Fruit fly (Drosophila melanogaster) whole organism, embryonic: ENCODE data around the gene Rbm13.

Source experiments
- Atf6 ChIP-seq: fragments of 200-800 bp; sonication (Bioruptor generic); IDR thresholded peaks from 2 replicates; pipeline ENCODE4 v1.3.6; 2022; ENCODE audit warnings: missing biosample characterization, missing genetic modification characterization
- BEAF-32 ChIP-seq: fragments of 200-800 bp; sonication (Bioruptor generic); optimal IDR thresholded peaks from 3 replicates; lab custom pipeline; 2017; ENCODE audit warnings: missing biosample characterization, missing genetic modification characterization, mild to moderate bottlenecking, moderate library complexity, missing genetic modification reagents
- Bgb ChIP-seq: fragments of 200-800 bp; sonication (Bioruptor generic); IDR thresholded peaks from 2 replicates; pipeline ENCODE4 v1.3.6; 2022; ENCODE audit warnings: missing biosample characterization, missing genetic modification characterization; ENCODE audit not compliant: partially characterized antibody
- Bteb2 ChIP-seq: fragments of 200-800 bp; sonication (Bioruptor generic); optimal IDR thresholded peaks from 2 replicates; lab custom pipeline; 2016; ENCODE audit warnings: missing biosample characterization, missing genetic modification characterization
- CG10654 ChIP-seq: fragments of 200-800 bp; sonication (Bioruptor generic); optimal IDR thresholded peaks from 2 replicates; lab custom pipeline; 2016; ENCODE audit warnings: missing biosample characterization, missing genetic modification characterization
- CG11504 ChIP-seq: fragments of 200-800 bp; sonication (Bioruptor generic); optimal IDR thresholded peaks from 3 replicates; lab custom pipeline; 2019; ENCODE audit warnings: missing biosample characterization, mild to moderate bottlenecking, missing genetic modification characterization, moderate library complexity
- CG11695 ChIP-seq: fragments of 200-800 bp; sonication (Bioruptor generic); IDR thresholded peaks from 3 replicates; pipeline ENCODE4 v1.3.6; 2022; ENCODE audit warnings: missing biosample characterization, missing genetic modification characterization
- CG11696 ChIP-seq: fragments of 200-800 bp; sonication (Bioruptor generic); IDR thresholded peaks from 2 replicates; pipeline ENCODE4 v1.3.6; 2022; ENCODE audit warnings: missing biosample characterization, missing genetic modification characterization
- CG13775 ChIP-seq: fragments of 200-800 bp; sonication (Bioruptor generic); optimal IDR thresholded peaks from 3 replicates; lab custom pipeline; 2017; ENCODE audit warnings: missing biosample characterization, mild to moderate bottlenecking, missing genetic modification characterization
- CG14965 ChIP-seq: fragments of 200-800 bp; sonication (Bioruptor generic); optimal IDR thresholded peaks from 2 replicates; lab custom pipeline; 2016; ENCODE audit warnings: missing biosample characterization, missing genetic modification characterization, borderline replicate concordance
- CG17328 ChIP-seq: fragments of 200-800 bp; sonication (Bioruptor generic); IDR thresholded peaks from 2 replicates; pipeline ENCODE4 v1.3.6; 2022; ENCODE audit warnings: missing biosample characterization, missing genetic modification characterization
- CG17829 ChIP-seq: fragments of 200-800 bp; optimal IDR thresholded peaks from 2 replicates; lab custom pipeline; 2019; ENCODE audit warnings: missing biosample characterization, mild to moderate bottlenecking, missing genetic modification characterization, moderate library complexity
- CG31441 ChIP-seq: fragments of 200-800 bp; sonication (Bioruptor generic); IDR thresholded peaks from 2 replicates; pipeline ENCODE4 v1.3.6; 2022; ENCODE audit warnings: missing biosample characterization, missing genetic modification characterization
- CG5953 ChIP-seq: fragments of 200-800 bp; sonication (Bioruptor generic); IDR thresholded peaks from 2 replicates; pipeline ENCODE4 v1.3.6; 2022; ENCODE audit warnings: missing biosample characterization, missing genetic modification characterization
- CG6175 ChIP-seq: fragments of 200-800 bp; sonication (Bioruptor generic); IDR thresholded peaks from 3 replicates; pipeline ENCODE4 v1.3.6; 2022; ENCODE audit warnings: missing biosample characterization, missing genetic modification characterization
- CG7556 ChIP-seq: fragments of 200-800 bp; sonication (Bioruptor generic); optimal IDR thresholded peaks from 2 replicates; lab custom pipeline; 2017; ENCODE audit warnings: missing biosample characterization, mild to moderate bottlenecking, missing genetic modification characterization
- CG8944 ChIP-seq: fragments of 200-800 bp; sonication (Bioruptor generic); optimal IDR thresholded peaks from 3 replicates; lab custom pipeline; 2016; ENCODE audit warnings: missing biosample characterization, missing genetic modification characterization
- CG9609 ChIP-seq: fragments of 200-800 bp; sonication (Bioruptor generic); optimal IDR thresholded peaks from 3 replicates; lab custom pipeline; 2016; ENCODE audit warnings: missing biosample characterization, missing genetic modification characterization
- CG9932 ChIP-seq: fragments of 200-800 bp; sonication (Bioruptor generic); IDR thresholded peaks from 2 replicates; pipeline ENCODE4 v1.3.6; 2022; ENCODE audit warnings: missing biosample characterization, missing genetic modification characterization
- Dfd ChIP-seq, 2 experiments: fragments of >200 bp; optimal IDR thresholded peaks; 2 replicates each; lab custom pipeline; 2017; ENCODE audit warnings: missing biosample characterization in 2 of 2, missing genetic modification characterization in 2 of 2
- Doc2 ChIP-seq: fragments of 200-800 bp; sonication (Bioruptor generic); IDR thresholded peaks from 2 replicates; pipeline ENCODE4 v1.3.6; 2022; ENCODE audit warnings: missing biosample characterization, missing genetic modification characterization
- Drgx ChIP-seq: fragments of 200-800 bp; sonication (Bioruptor generic); IDR thresholded peaks from 2 replicates; pipeline ENCODE4 v1.3.6; 2022; ENCODE audit warnings: missing biosample characterization, missing genetic modification characterization
- Fer1 ChIP-seq: fragments of 200-800 bp; sonication (Bioruptor generic); optimal IDR thresholded peaks from 2 replicates; lab custom pipeline; 2017; ENCODE audit warnings: missing biosample characterization, mild to moderate bottlenecking, missing genetic modification characterization
- Fer2 ChIP-seq: fragments of 200-800 bp; sonication (Bioruptor generic); optimal IDR thresholded peaks from 2 replicates; lab custom pipeline; 2018; ENCODE audit warnings: missing biosample characterization, mild to moderate bottlenecking, missing genetic modification characterization, moderate library complexity
- HLH54F ChIP-seq: fragments of 200-800 bp; sonication (Bioruptor generic); optimal IDR thresholded peaks from 3 replicates; lab custom pipeline; 2016; ENCODE audit warnings: missing biosample characterization, missing genetic modification characterization
- Hey ChIP-seq: fragments of 200-800 bp; sonication (Bioruptor generic); optimal IDR thresholded peaks from 3 replicates; lab custom pipeline; 2018; ENCODE audit warnings: missing biosample characterization, mild to moderate bottlenecking, missing genetic modification characterization
- Hr78 ChIP-seq, 2 experiments: fragments of 200-800 bp in 1 of 2; fragments of >200 bp in 1 of 2; sonication (Bioruptor generic) in 1 of 2; optimal IDR thresholded peaks; 2 replicates each; lab custom pipeline; 2017 to 2019; ENCODE audit warnings: missing biosample characterization in 2 of 2, missing genetic modification characterization in 2 of 2, mild to moderate bottlenecking in 1 of 2, moderate library complexity in 1 of 2
- Med ChIP-seq: fragments of 200-800 bp; sonication (Bioruptor generic); peaks from one replicate; lab custom pipeline; 2016; ENCODE audit warnings: missing biosample characterization, missing genetic modification characterization, mild to moderate bottlenecking, inconsistent platforms, moderate library complexity
- Nf-YB ChIP-seq: fragments of 200-800 bp; sonication (Bioruptor generic); optimal IDR thresholded peaks from 3 replicates; lab custom pipeline; 2019; ENCODE audit warnings: missing biosample characterization, mild to moderate bottlenecking, missing genetic modification characterization, moderate library complexity
- Pdp1 ChIP-seq, 2 experiments: fragments of 200-800 bp; sonication (Bioruptor generic); optimal IDR thresholded peaks; 3 replicates each; lab custom pipeline; 2016; ENCODE audit warnings: missing biosample characterization in 2 of 2, missing genetic modification characterization in 2 of 2, mild to moderate bottlenecking in 1 of 2, moderate library complexity in 1 of 2
- Sry-δ ChIP-seq: fragments of 200-800 bp; sonication (Bioruptor generic); optimal IDR thresholded peaks from 2 replicates; lab custom pipeline; 2016; ENCODE audit warnings: missing biosample characterization, missing genetic modification characterization
- Ssrp ChIP-seq: fragments of 200-800 bp; sonication (Bioruptor generic); optimal IDR thresholded peaks from 2 replicates; lab custom pipeline; 2018; ENCODE audit warnings: missing biosample characterization, mild to moderate bottlenecking, missing genetic modification characterization, moderate library complexity
- Taf1 ChIP-seq: fragments of 200-800 bp; sonication (Bioruptor generic); IDR thresholded peaks from 2 replicates; pipeline ENCODE4 v1.3.6; 2022; ENCODE audit warnings: missing biosample characterization, missing genetic modification characterization
- Xbp1 ChIP-seq: fragments of 200-800 bp; sonication (Bioruptor generic); optimal IDR thresholded peaks from 3 replicates; lab custom pipeline; 2016; ENCODE audit warnings: missing biosample characterization, mild to moderate bottlenecking, missing genetic modification characterization
- abd-A ChIP-seq: fragments of 200-800 bp; sonication (Bioruptor generic); optimal IDR thresholded peaks from 3 replicates; lab custom pipeline; 2019; ENCODE audit warnings: missing biosample characterization, mild to moderate bottlenecking, missing genetic modification characterization, moderate library complexity
- ac ChIP-seq: fragments of 200-800 bp; sonication (Bioruptor generic); optimal IDR thresholded peaks from 3 replicates; lab custom pipeline; 2017; ENCODE audit warnings: missing biosample characterization, mild to moderate bottlenecking, missing genetic modification characterization
- chn ChIP-seq: fragments of 200-800 bp; sonication (Bioruptor generic); optimal IDR thresholded peaks from 2 replicates; lab custom pipeline; 2016; ENCODE audit warnings: missing biosample characterization, missing genetic modification characterization
- crc ChIP-seq: fragments of 200-800 bp; sonication (Bioruptor generic); optimal IDR thresholded peaks from 2 replicates; lab custom pipeline; 2016; ENCODE audit warnings: missing biosample characterization, missing genetic modification characterization
- crp ChIP-seq, 2 experiments: fragments of 200-800 bp; sonication (Bioruptor generic); optimal IDR thresholded peaks; 2 replicates in 1 of 2; 3 replicates in 1 of 2; lab custom pipeline; 2017; ENCODE audit warnings: missing biosample characterization in 2 of 2, missing genetic modification characterization in 2 of 2, mild to moderate bottlenecking in 1 of 2, moderate library complexity in 1 of 2
- esg ChIP-seq: fragments of 200-800 bp; sonication (Bioruptor generic); conservative IDR thresholded peaks from 2 replicates; pipeline ENCODE4 v1.3.6; 2022; ENCODE audit warnings: missing biosample characterization, missing genetic modification characterization
- exex ChIP-seq: fragments of 200-800 bp; sonication (Bioruptor generic); optimal IDR thresholded peaks from 4 replicates; lab custom pipeline; 2018; ENCODE audit warnings: missing biosample characterization, mild to moderate bottlenecking, missing genetic modification characterization, moderate library complexity
- ftz-f1 ChIP-seq: fragments of 200-800 bp; sonication (Bioruptor generic); optimal IDR thresholded peaks from 2 replicates; lab custom pipeline; 2016; ENCODE audit warnings: missing biosample characterization, missing genetic modification characterization
- inv ChIP-seq: fragments of 200-800 bp; sonication (Bioruptor generic); IDR thresholded peaks from 2 replicates; pipeline ENCODE4 v1.3.6; 2022; ENCODE audit warnings: missing biosample characterization, missing genetic modification characterization; ENCODE audit not compliant: partially characterized antibody
- knrl ChIP-seq: fragments of 200-800 bp; sonication (Bioruptor generic); IDR thresholded peaks from 3 replicates; pipeline ENCODE4 v1.3.6; 2022; ENCODE audit warnings: missing biosample characterization, missing genetic modification characterization; ENCODE audit not compliant: partially characterized antibody
- repo ChIP-seq: fragments of 200-800 bp; sonication (Bioruptor generic); optimal IDR thresholded peaks from 2 replicates; lab custom pipeline; 2016; ENCODE audit warnings: missing biosample characterization, missing genetic modification characterization
- rib ChIP-seq: fragments of 200-800 bp; sonication (Bioruptor generic); IDR thresholded peaks from 2 replicates; pipeline ENCODE4 v1.3.6; 2022; ENCODE audit warnings: missing biosample characterization, missing genetic modification characterization
- scrt ChIP-seq: fragments of 200-800 bp; sonication (Bioruptor generic); optimal IDR thresholded peaks from 2 replicates; lab custom pipeline; 2018; ENCODE audit warnings: missing biosample characterization, mild to moderate bottlenecking, missing genetic modification characterization, moderate library complexity
- sens-2 ChIP-seq: fragments of 200-800 bp; sonication (Bioruptor generic); IDR thresholded peaks from 2 replicates; pipeline ENCODE4 v1.3.6; 2022; ENCODE audit warnings: missing biosample characterization, missing genetic modification characterization
- shn ChIP-seq: fragments of 200-800 bp; sonication (Bioruptor generic); optimal IDR thresholded peaks from 3 replicates; lab custom pipeline; 2016; ENCODE audit warnings: missing biosample characterization, missing genetic modification characterization
- sug ChIP-seq: fragments of 200-800 bp; optimal IDR thresholded peaks from 2 replicates; lab custom pipeline; 2019; ENCODE audit warnings: missing biosample characterization, mild to moderate bottlenecking, missing genetic modification characterization, moderate library complexity
- zfh1 ChIP-seq: fragments of 200-800 bp; sonication (Bioruptor generic); IDR thresholded peaks from 3 replicates; pipeline ENCODE4 v1.3.6; 2022; ENCODE audit warnings: missing biosample characterization, missing genetic modification characterization

Gene Rbm13

dm6 chrX:8897859-8898427 is 3.6 kb upstream of the Rbm13 start, which contains the start of gene Moe (continued):
- TF ChIP-seq CG11504 (tag; lab: Kevin White, UChicago) (peak; percentile 47), Atf6 (GFP tag; lab: Robert Waterston, UW) (peak; percentile 36; the same call in 1 of the 2 replicates), ftz-f1 (GFP tag; lab: Kevin White, UChicago) (no peak), CG14965 (GFP tag; lab: Kevin White, UChicago) (no peak), CG6175 (no peak), sens-2 (GFP tag; lab: Robert Waterston, UW) (peak; percentile 32; the same call in 1 of the 2 replicates), Xbp1 (GFP tag; lab: Kevin White, UChicago) (peak; percentile 77), CG13775 (GFP tag; lab: Kevin White, UChicago) (peak; percentile 39), crc (GFP tag; lab: Kevin White, UChicago) (no peak), Fer1 (GFP tag; lab: Kevin White, UChicago) (no peak), Dfd (GFP tag; optimal IDR thresholded peaks at IDR 0.05; lab: Kevin White, UChicago) (no peak), HLH54F (GFP tag; lab: Kevin White, UChicago) (peak; percentile 68), scrt (GFP tag; lab: Kevin White, UChicago) (peak; percentile 85), chn (GFP tag; lab: Kevin White, UChicago) (peak; percentile 73), Bteb2 (GFP tag; lab: Kevin White, UChicago) (peak; percentile 31), rib (GFP tag; lab: Robert Waterston, UW) (no peak), CG8944 (peak; percentile 44), CG11695 (GFP tag; lab: Robert Waterston, UW) (no peak), Doc2 (no peak), BEAF-32 (GFP tag; lab: Kevin White, UChicago) (peak; percentile 87), esg (GFP tag; lab: Robert Waterston, UW) (no peak), zfh1 (GFP tag; lab: Robert Waterston, UW) (peak; percentile 44; the same call in 1 of the 3 replicates), CG9932 (peak; percentile 83), Hey (no peak), repo (peak; percentile 41), CG9609 (GFP tag; lab: Kevin White, UChicago) (peak; percentile 55), exex (tag; lab: Kevin White, UChicago) (no peak), sug (tag; lab: Kevin White, UChicago) (peak; percentile 39), Hr78 (GFP tag; optimal IDR thresholded peaks at IDR 0.05; lab: Kevin White, UChicago) (no peak), Bgb (GFP tag; lab: Robert Waterston, UW) (peak; percentile 85), Taf1 (no peak), CG5953 (no peak), abd-A (tag; lab: Kevin White, UChicago) (no peak), Ssrp (no peak)

- no peak for TF ChIP-seq Fer2 (tag; lab: Kevin White, UChicago)
- no peak for TF ChIP-seq shn
- no peak for TF ChIP-seq inv (GFP tag; lab: Robert Waterston, UW)
- no peak for TF ChIP-seq CG7556 (GFP tag; lab: Kevin White, UChicago)
- TF ChIP-seq CG17328 (GFP tag; lab: Robert Waterston, UW) = 0 out of 2 replicates have a peak, but pooled peaks have one; percentile 17
- TF ChIP-seq Pdp1 (GFP tag; optimal IDR thresholded peaks at IDR 0.05; lab: Kevin White, UChicago) = no peak
- no peak for TF ChIP-seq knrl
- peak; percentile 41; the same call in 1 of the 2 replicates for TF ChIP-seq Drgx (GFP tag; lab: Robert Waterston, UW)
- no peak for TF ChIP-seq ac (GFP tag; lab: Kevin White, UChicago)
- TF ChIP-seq crp (GFP tag; optimal IDR thresholded peaks at IDR 0.05; lab: Kevin White, UChicago) = peak; percentile 66 to 93
- TF ChIP-seq Med (GFP tag; lab: Kevin White, UChicago) = peak; percentile 87
- TF ChIP-seq CG17829 (tag; lab: Kevin White, UChicago) = peak; percentile 38
- no peak for TF ChIP-seq CG10654 (GFP tag; lab: Kevin White, UChicago)
- 0 out of 2 replicates have a peak, but pooled peaks have one; percentile 13 for TF ChIP-seq CG31441 (GFP tag; lab: Robert Waterston, UW)
- TF ChIP-seq Nf-YB (GFP tag; lab: Kevin White, UChicago) = no peak
- 0 out of 2 replicates have a peak, but pooled peaks have one; percentile 41 for TF ChIP-seq CG11696
- peak; percentile 20 for TF ChIP-seq Sry-δ (GFP tag; lab: Kevin White, UChicago)
Measured at dm6 chrX:8900094-8900493, 1.4 kb upstream of the Rbm13 start, which contains the start of gene Uros1. Gene Uros1, minus strand, starts transcription at chrX:8900264.
